Worm (Caenorhabditis elegans) whole organism, L4 larva: ENCODE data around the gene sri-31.

Experiments
- D1046.2 ChIP-seq: fragments of 200-800 bp; sonication (Bioruptor generic); IDR thresholded peaks from 2 replicates; pipeline ENCODE4 v1.3.6; 2022; ENCODE audit warnings: missing genetic modification characterization, missing compliant biosample characterization
- F26F4.8 ChIP-seq: fragments of 200-800 bp; sonication (Bioruptor generic); conservative IDR thresholded peaks from 2 replicates; pipeline ENCODE4 v1.3.6; 2022; ENCODE audit warnings: missing genetic modification characterization, missing compliant biosample characterization
- F37D6.2 ChIP-seq: sonication (generic microtip); optimal IDR thresholded peaks from 2 replicates; lab custom pipeline; 2016; ENCODE audit warnings: mild to moderate bottlenecking, missing genetic modification characterization, missing compliant biosample characterization
- F44E2.7 ChIP-seq: fragments of 200-800 bp; sonication (Bioruptor generic); IDR thresholded peaks from 2 replicates; pipeline ENCODE4 v2.1.2; 2022; ENCODE audit warnings: missing genetic modification characterization, missing compliant biosample characterization
- F49E8.2 ChIP-seq: sonication (generic microtip); optimal IDR thresholded peaks from 2 replicates; lab custom pipeline; 2016; ENCODE audit warnings: missing compliant biosample characterization, mild to moderate bottlenecking, missing genetic modification characterization, borderline replicate concordance
- Y48G9A.11 ChIP-seq: fragments of 200-800 bp; sonication (Bioruptor generic); IDR thresholded peaks from 2 replicates; pipeline ENCODE4 v1.3.6; 2022; ENCODE audit warnings: missing genetic modification reagents, missing genetic modification characterization, missing compliant biosample characterization
- Y5F2A.4 ChIP-seq: fragments of 200-800 bp; sonication (Bioruptor generic); optimal IDR thresholded peaks from 2 replicates; lab custom pipeline; 2018; ENCODE audit warnings: mild to moderate bottlenecking, missing genetic modification characterization, missing compliant biosample characterization
- aha-1 ChIP-seq: fragments of 150-350 bp; peaks from one replicate; lab custom pipeline; 2014; ENCODE audit warnings: missing biosample characterization, missing genetic modification characterization
- aly-2 ChIP-seq: sonication (generic microtip); optimal IDR thresholded peaks from 2 replicates; lab custom pipeline; 2018; ENCODE audit warnings: missing biosample characterization, missing genetic modification characterization
- ama-1 ChIP-seq: fragments of 150-350 bp; optimal IDR thresholded peaks from 2 replicates; lab custom pipeline; 2014; ENCODE audit warnings: inconsistent platforms, mixed read lengths
- attf-4 ChIP-seq: sonication (generic microtip); optimal IDR thresholded peaks from 3 replicates; lab custom pipeline; 2017; ENCODE audit warnings: missing biosample characterization, missing genetic modification characterization
- ceh-20 ChIP-seq: fragments of 200-800 bp; sonication (Bioruptor generic); IDR thresholded peaks from 2 replicates; pipeline ENCODE4 v1.3.6; 2022; ENCODE audit warnings: missing genetic modification reagents, missing genetic modification characterization, missing compliant biosample characterization
- ceh-28 ChIP-seq: fragments of 150-350 bp; optimal IDR thresholded peaks from 2 replicates; lab custom pipeline; 2014; ENCODE audit warnings: missing biosample characterization, missing genetic modification reagents, missing genetic modification characterization
- ceh-44 ChIP-seq: fragments of 200-800 bp; sonication (Bioruptor generic); IDR thresholded peaks from 2 replicates; pipeline ENCODE4 v1.3.6; 2022; ENCODE audit warnings: missing genetic modification reagents, missing genetic modification characterization, missing compliant biosample characterization
- ceh-62 ChIP-seq: sonication (generic microtip); optimal IDR thresholded peaks from 2 replicates; lab custom pipeline; 2017; ENCODE audit warnings: missing biosample characterization, missing genetic modification characterization
- daf-12 ChIP-seq: fragments of 150-350 bp; optimal IDR thresholded peaks from 2 replicates; lab custom pipeline; 2014; ENCODE audit warnings: missing biosample characterization, missing genetic modification reagents, missing genetic modification characterization
- daf-16 ChIP-seq, 3 experiments: sonication (generic microtip); optimal IDR thresholded peaks; 2 replicates each; lab custom pipeline; 2016 to 2017; ENCODE audit warnings: missing genetic modification characterization in 3 of 3, missing genetic modification reagents in 3 of 3, mild to moderate bottlenecking in 2 of 3, missing compliant biosample characterization in 2 of 3, missing biosample characterization in 1 of 3, moderate library complexity in 1 of 3
- daf-19 ChIP-seq: fragments of 200-800 bp; sonication (Bioruptor generic); conservative IDR thresholded peaks from 2 replicates; pipeline ENCODE4 v1.3.6; 2022; ENCODE audit warnings: missing genetic modification characterization, missing compliant biosample characterization
- dmd-8 ChIP-seq: fragments of 200-800 bp; sonication (Bioruptor generic); IDR thresholded peaks from 2 replicates; pipeline ENCODE4 v1.3.6; 2022; ENCODE audit warnings: missing genetic modification characterization, missing compliant biosample characterization
- dmd-9 ChIP-seq: fragments of 200-800 bp; sonication (Bioruptor generic); IDR thresholded peaks from 2 replicates; pipeline ENCODE4 v1.3.6; 2022; ENCODE audit warnings: missing genetic modification reagents, missing genetic modification characterization, missing compliant biosample characterization
- dpl-1 ChIP-seq: fragments of 150-350 bp; optimal IDR thresholded peaks from 2 replicates; lab custom pipeline; 2014; ENCODE audit warnings: missing biosample characterization, missing genetic modification reagents, missing genetic modification characterization
- fos-1 ChIP-seq: fragments of 150-350 bp; optimal IDR thresholded peaks from 2 replicates; lab custom pipeline; 2014; ENCODE audit warnings: missing biosample characterization, missing genetic modification characterization
- gei-8 ChIP-seq: fragments of 200-800 bp; sonication (Bioruptor generic); optimal IDR thresholded peaks from 2 replicates; lab custom pipeline; 2018; ENCODE audit warnings: mild to moderate bottlenecking, missing genetic modification characterization, missing compliant biosample characterization
- hlh-11 ChIP-seq: fragments of 200-800 bp; sonication (Bioruptor generic); optimal IDR thresholded peaks from 2 replicates; lab custom pipeline; 2018; ENCODE audit warnings: mild to moderate bottlenecking, missing genetic modification characterization, missing compliant biosample characterization
- lin-29 ChIP-seq: fragments of 200-800 bp; sonication (Bioruptor generic); IDR thresholded peaks from 2 replicates; pipeline ENCODE4 v1.3.6; 2022; ENCODE audit warnings: missing genetic modification reagents, missing genetic modification characterization, missing compliant biosample characterization
- lir-3 ChIP-seq: sonication (generic microtip); optimal IDR thresholded peaks from 2 replicates; lab custom pipeline; 2016; ENCODE audit warnings: mild to moderate bottlenecking, missing genetic modification characterization, missing compliant biosample characterization
- mdt-29 ChIP-seq: fragments of 200-800 bp; sonication (Bioruptor generic); IDR thresholded peaks from 2 replicates; pipeline ENCODE4 v1.3.6; 2022; ENCODE audit warnings: missing genetic modification reagents, missing genetic modification characterization, missing compliant biosample characterization
- nhr-11 ChIP-seq: fragments of 150-350 bp; optimal IDR thresholded peaks from 2 replicates; lab custom pipeline; 2014; ENCODE audit warnings: missing biosample characterization, missing genetic modification characterization
- nhr-41 ChIP-seq: fragments of 200-800 bp; sonication (Bioruptor generic); IDR thresholded peaks from 2 replicates; pipeline ENCODE4 v1.3.6; 2022; ENCODE audit warnings: missing genetic modification reagents, missing genetic modification characterization, missing compliant biosample characterization
- nhr-77 ChIP-seq: fragments of 150-350 bp; optimal IDR thresholded peaks from 2 replicates; lab custom pipeline; 2014; ENCODE audit warnings: missing biosample characterization, missing genetic modification characterization
- pha-4 ChIP-seq, 2 experiments: fragments of 150-350 bp in 1 of 2; fragments of 200-800 bp in 1 of 2; sonication (Bioruptor generic) in 1 of 2; IDR thresholded peaks in 1 of 2; optimal IDR thresholded peaks in 1 of 2; 2 replicates each; pipeline versions ENCODE4 v1.3.6 to Lab custom; 2014 to 2022; ENCODE audit warnings: missing genetic modification characterization in 2 of 2, missing genetic modification reagents in 2 of 2, missing biosample characterization in 1 of 2, missing compliant biosample characterization in 1 of 2
- php-3 ChIP-seq: fragments of 200-800 bp; sonication (Bioruptor generic); IDR thresholded peaks from 2 replicates; pipeline ENCODE4 v1.3.6; 2022; ENCODE audit warnings: missing genetic modification reagents, missing genetic modification characterization, missing compliant biosample characterization
- rbr-2 ChIP-seq: sonication (generic microtip); optimal IDR thresholded peaks from 2 replicates; lab custom pipeline; 2016; ENCODE audit warnings: missing genotype, missing genetic modification characterization, missing compliant biosample characterization
- set-16 ChIP-seq: fragments of 200-800 bp; sonication (Bioruptor generic); IDR thresholded peaks from 2 replicates; pipeline ENCODE4 v1.3.6; 2022; ENCODE audit warnings: missing genetic modification reagents, missing genetic modification characterization, missing compliant biosample characterization
- unc-62 ChIP-seq, 3 experiments: fragments of 150-350 bp in 1 of 3; sonication (generic microtip); optimal IDR thresholded peaks in 2 of 3; peaks in 1 of 3; 1 replicate in 1 of 3; 2 replicates in 2 of 3; lab custom pipeline; 2014 to 2017; ENCODE audit warnings: missing biosample characterization in 3 of 3, missing genetic modification characterization in 3 of 3, missing genetic modification reagents in 3 of 3, missing genotype in 1 of 3
- ztf-7 ChIP-seq: fragments of 150-350 bp; optimal IDR thresholded peaks from 2 replicates; lab custom pipeline; 2014; ENCODE audit warnings: missing biosample characterization, missing genetic modification characterization

sri-31 gene

ce11 chrII:3048989-3049388 is 1.8 kb upstream of the sri-31 start:
- TF ChIP-seq dmd-8, result no peak
- TF ChIP-seq Y5F2A.4 (GFP tag; lab: Kevin White, UChicago), result no peak
- TF ChIP-seq hlh-11 (tag; lab: Kevin White, UChicago), result no peak
- no peak for TF ChIP-seq mdt-29
- no peak for TF ChIP-seq F44E2.7 (GFP tag; lab: Robert Waterston, UW)
- TF ChIP-seq F37D6.2 (tag; lab: Kevin White, UChicago), result no peak
- no peak for TF ChIP-seq F49E8.2 (tag; lab: Kevin White, UChicago)
- TF ChIP-seq attf-4, result no peak
- TF ChIP-seq lir-3 (tag; lab: Kevin White, UChicago), result no peak
- TF ChIP-seq dmd-9 (GFP tag; lab: Robert Waterston, UW), result no peak
- no peak for TF ChIP-seq php-3 (GFP tag; lab: Robert Waterston, UW)
- TF ChIP-seq Y48G9A.11 (GFP tag; lab: Robert Waterston, UW), result no peak
- no peak for TF ChIP-seq ceh-44 (GFP tag; lab: Robert Waterston, UW)
- TF ChIP-seq F26F4.8 (GFP tag; lab: Robert Waterston, UW), result no peak

ce11 chrII:3051332-3051731 is 529 bp downstream of the sri-31 start:
- TF ChIP-seq pha-4 (GFP tag; IDR thresholded peaks at IDR 0.05; lab: Robert Waterston, UW) (no peak), pha-4 (tag; optimal IDR thresholded peaks at IDR 0.05; lab: Kevin White, UChicago) (no peak), F26F4.8 (GFP tag; lab: Robert Waterston, UW) (no peak), unc-62 (GFP tag; optimal IDR thresholded peaks at IDR 0.05 in 1 of 2; lab: Kevin White, UChicago) (peak in 1 of 2 experiments; percentile 94), unc-62 (tag; optimal IDR thresholded peaks at IDR 0.05; lab: Kevin White, UChicago) (no peak), daf-16 (GFP tag; optimal IDR thresholded peaks at IDR 0.05; lab: Kevin White, UChicago) (no peak), daf-16 (tag; optimal IDR thresholded peaks at IDR 0.05; lab: Kevin White, UChicago) (no peak), gei-8 (GFP tag; lab: Kevin White, UChicago) (no peak)

DNA sequence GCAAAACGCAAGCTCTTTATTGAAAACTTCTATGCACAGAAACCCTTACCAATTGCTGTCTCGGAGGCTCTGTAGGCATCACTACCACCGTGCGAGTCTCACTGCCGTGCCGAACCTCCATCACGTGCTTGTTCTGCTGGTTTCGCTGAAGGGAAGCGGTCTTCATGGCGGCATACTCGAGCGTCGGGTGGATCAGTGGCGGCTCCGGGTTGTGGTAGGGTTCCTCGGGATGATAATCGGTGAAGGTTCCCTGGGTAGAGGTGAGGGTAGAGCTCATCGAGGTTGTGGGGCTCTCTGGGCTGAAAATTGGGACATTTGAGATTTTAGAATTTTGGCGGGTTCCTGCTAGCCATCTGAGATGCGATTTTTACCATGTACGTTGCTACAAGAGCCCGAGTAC is 2.0 kb downstream of the sri-31 start:
- TF ChIP-seq ztf-7 (no peak), set-16 (GFP tag; lab: Robert Waterston, UW) (peak; percentile 76), rbr-2 (tag; lab: Kevin White, UChicago) (no peak), nhr-41 (GFP tag; lab: Robert Waterston, UW) (no peak)

- no peak for TF ChIP-seq daf-12 (tag; lab: Kevin White, UChicago)
- no peak for TF ChIP-seq nhr-77 (tag; lab: Kevin White, UChicago)
- TF ChIP-seq aha-1 (tag; lab: Kevin White, UChicago), result peak; percentile 95
- no peak for TF ChIP-seq D1046.2 (GFP tag; lab: Robert Waterston, UW)
These were observed 2.9 kb downstream of the sri-31 start for ce11 chrII:3053689-3054088.

DNA sequence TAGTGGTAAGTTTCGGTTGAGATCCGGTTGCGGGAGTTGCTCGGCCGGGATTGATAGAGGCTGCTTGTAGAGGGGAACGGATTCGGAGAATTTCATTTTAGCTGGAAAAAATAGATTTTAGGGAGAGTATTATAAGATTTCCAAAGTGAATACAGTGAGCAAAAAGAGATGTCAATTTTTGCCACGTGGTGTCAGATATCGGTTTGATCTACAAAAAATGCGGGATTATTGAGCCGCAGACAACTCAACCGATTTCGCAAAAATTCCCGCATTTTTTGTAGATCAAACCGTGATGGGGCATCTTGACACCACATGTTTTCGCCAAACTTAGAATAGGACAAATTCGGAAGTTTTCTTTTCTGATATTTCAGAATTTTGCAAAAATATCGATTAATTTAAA is 3.4 kb downstream of the sri-31 start, which contains the start of gene lido-13:
Gene lido-13 (minus strand): TSS at position 101 of the 400 bp plus-strand sequence.
- TF ChIP-seq daf-19 (no peak), lin-29 (GFP tag; lab: Robert Waterston, UW) (no peak), ceh-62 (no peak), daf-12 (tag; lab: Kevin White, UChicago) (no peak), fos-1 (tag; lab: Kevin White, UChicago) (no peak), D1046.2 (GFP tag; lab: Robert Waterston, UW) (no peak), dpl-1 (GFP tag; lab: Kevin White, UChicago) (no peak), aly-2 (no peak), nhr-11 (no peak), ceh-20 (GFP tag; lab: Robert Waterston, UW) (no peak), ama-1 (lab: Kevin White, UChicago) (no peak), ceh-44 (GFP tag; lab: Robert Waterston, UW) (no peak), hlh-11 (tag; lab: Kevin White, UChicago) (no peak), ceh-28 (tag; lab: Kevin White, UChicago) (no peak)
